Fruit fly (Drosophila melanogaster) whole organism: Measurements from ENCODE around the gene miple2.

Experiments
- CG8478 ChIP-seq: fragments of >200 bp; optimal IDR thresholded peaks from 2 replicates; lab custom pipeline; 2018; ENCODE audit warnings: inconsistent platforms
- Dll ChIP-seq: fragments of >200 bp; optimal IDR thresholded peaks from 2 replicates; lab custom pipeline; 2017
- EcR ChIP-seq, 2 experiments: fragments of >200 bp; optimal IDR thresholded peaks; 2 replicates each; lab custom pipeline; 2017; ENCODE audit warnings: missing biosample characterization in 2 of 2, missing genetic modification characterization in 2 of 2, missing genetic modification reagents in 2 of 2
- pan ChIP-seq: fragments of >200 bp; optimal IDR thresholded peaks from 2 replicates; lab custom pipeline; 2017
- psq ChIP-seq: fragments of >200 bp; optimal IDR thresholded peaks from 2 replicates; lab custom pipeline; 2017
- usp ChIP-seq: fragments of >200 bp; optimal IDR thresholded peaks from 2 replicates; lab custom pipeline; 2017; ENCODE audit warnings: missing biosample characterization, missing genetic modification characterization, mixed read lengths

DNA sequence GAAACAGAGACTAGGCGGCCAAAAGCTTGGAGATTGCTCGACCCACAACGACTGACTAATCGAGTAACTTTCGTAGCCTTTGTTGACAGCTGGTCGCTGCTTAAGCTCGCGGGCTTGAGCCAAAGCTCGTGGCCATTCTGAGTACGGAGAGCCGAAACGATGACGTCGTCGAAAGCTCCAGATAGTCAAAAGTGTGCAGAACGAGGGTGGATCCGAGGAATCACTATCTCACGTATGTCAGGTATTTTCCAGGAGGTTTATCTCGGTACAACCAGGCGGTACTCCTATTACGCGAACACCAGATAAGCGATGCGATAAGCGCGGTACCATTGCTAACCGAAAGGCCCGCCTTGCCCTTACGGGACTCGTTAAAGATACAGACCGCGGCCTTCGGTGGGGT, 40.6 kb downstream of the miple2 start:
- TF ChIP-seq pan (lab: Kevin White, UChicago) = no peak
- no peak for TF ChIP-seq Dll (lab: Kevin White, UChicago)
- no peak for TF ChIP-seq psq
- no peak for TF ChIP-seq CG8478
- no peak for TF ChIP-seq EcR (GFP tag; optimal IDR thresholded peaks at IDR 0.05; lab: Kevin White, UChicago)
- no peak for TF ChIP-seq usp (GFP tag; lab: Kevin White, UChicago)
